Fruit fly (Drosophila melanogaster): ENCODE measurements around the gene CG14572.

CG14572 gene

DNA sequence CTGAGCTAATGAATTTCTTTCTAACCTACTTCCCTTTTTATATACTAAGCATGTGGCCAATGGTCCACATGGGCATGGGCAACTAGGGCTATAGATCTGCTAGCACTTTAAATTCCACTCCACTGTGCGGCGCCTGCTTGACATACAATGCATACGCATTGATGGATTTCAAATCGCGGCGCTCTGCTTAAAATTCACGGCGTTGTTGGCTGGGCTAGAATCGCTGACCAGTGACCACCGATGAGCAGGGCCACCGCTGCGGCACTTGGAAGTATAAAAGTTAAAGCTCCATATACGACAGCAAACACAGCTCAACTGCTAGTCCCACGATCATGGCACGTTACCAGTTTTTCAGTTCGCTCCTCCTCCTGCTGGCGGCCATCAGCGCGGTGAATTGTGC, 7.5 kb upstream of the CG14572 start, which contains the start of gene CG14573:
CG14573 (plus strand) TSS at position 301 of the 400 bp plus-strand sequence.
- no peak for TF ChIP-seq CG17801 (GFP tag; optimal IDR thresholded peaks at IDR 0.05; ENCODE audit: partially characterized antibody)

- TF ChIP-seq CG17801 (GFP tag; optimal IDR thresholded peaks at IDR 0.05; ENCODE audit: partially characterized antibody) = no peak
Observed at dm6 chr3L:21738175-21739016, 2.9 kb upstream of the CG14572 start, which contains the start of gene CG14567. Gene CG14567 (minus strand): TSS chr3L:21738430.

DNA sequence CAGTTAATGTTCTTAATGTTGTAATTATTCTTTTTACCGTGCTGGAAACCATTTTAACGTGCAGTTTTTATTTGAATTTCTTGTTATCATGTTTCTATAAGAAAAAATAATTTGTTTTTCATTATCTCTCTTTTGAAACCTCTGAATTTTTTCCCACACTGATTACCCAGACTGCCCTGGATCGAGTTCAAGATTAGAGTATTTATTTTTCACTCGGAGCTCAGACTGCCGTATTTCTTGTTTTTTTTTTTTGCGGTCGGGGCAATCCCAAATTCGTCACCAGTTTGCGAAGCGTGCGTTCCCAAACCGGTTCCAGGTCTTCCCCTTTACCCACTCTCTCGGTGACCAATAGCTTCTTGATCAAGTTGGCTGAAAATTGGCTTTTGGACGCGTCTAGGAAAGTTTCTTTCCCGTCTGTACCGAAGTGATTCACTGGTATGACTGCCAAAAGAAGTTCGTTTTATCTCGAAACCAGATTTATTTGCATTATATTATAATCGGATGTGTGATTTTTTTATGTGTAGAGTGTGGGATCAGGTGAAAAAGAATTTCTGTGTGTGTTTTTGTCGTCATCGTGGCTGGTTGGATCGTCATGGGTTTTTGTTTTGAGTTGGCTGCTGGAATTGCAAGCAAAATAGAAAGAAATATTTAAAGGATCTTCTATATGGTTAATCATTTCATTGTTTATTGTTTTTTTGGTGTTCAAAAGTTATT, 2.2 kb upstream of the CG14572 start:
- TF ChIP-seq CG17801 (GFP tag; optimal IDR thresholded peaks at IDR 0.05; ENCODE audit: partially characterized antibody) = no peak

dm6 chr3L:21740209-21740608, 1.1 kb upstream of the CG14572 start, which contains the start of gene CG14566:
Gene CG14566 (minus strand): TSS chr3L:21740309.
- no peak for TF ChIP-seq CG17801 (GFP tag; optimal IDR thresholded peaks at IDR 0.05; ENCODE audit: partially characterized antibody)

DNA sequence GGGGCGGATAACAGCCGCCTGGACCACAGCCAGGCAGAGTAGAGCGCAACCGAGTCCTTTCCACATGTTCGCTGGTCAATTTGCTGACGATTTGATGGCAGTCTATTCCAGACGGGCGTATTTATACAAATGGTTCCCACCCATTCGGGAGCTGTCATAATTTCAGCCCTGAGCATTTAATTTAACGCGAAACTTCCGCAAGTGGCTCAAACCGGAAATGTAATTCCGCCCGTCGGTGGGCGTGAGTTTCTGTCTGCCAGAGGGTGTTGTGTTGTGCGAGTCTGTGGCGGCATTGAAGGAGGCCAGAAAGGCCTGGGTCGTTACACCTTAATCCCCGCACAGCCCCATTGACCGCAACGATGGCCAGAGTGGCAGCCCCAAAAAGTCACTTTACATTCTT, 2.8 kb downstream of the CG14572 start, which contains the start of gene CG14565:
CG14565 (minus strand) TSS at position 101 of the 400 bp plus-strand sequence.
- no peak for TF ChIP-seq CG17801 (GFP tag; optimal IDR thresholded peaks at IDR 0.05; ENCODE audit: partially characterized antibody)

DNA sequence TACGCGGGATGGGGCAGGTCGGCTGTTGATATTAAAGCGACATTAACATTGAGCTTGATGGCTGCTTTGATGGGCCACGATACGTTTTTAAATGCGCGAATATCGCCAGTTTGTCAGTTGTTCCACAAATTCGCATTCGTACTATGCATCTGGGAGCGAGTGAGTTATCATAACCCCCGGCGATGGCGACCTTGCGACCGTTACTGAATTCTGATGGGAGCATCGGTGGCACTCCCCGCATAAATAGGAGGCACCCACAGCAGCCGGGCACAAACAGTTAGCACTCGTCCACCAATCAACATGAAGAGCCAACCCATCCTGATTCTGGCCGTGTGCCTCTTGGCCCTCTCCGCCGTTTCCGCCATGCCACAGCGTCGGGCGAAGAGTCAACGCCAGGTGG, 15.5 kb downstream of the CG14572 start, which contains the start of gene CG14564:
CG14564 (plus strand) TSS at position 301 of the 400 bp plus-strand sequence.
- no peak for TF ChIP-seq CG17801 (GFP tag; optimal IDR thresholded peaks at IDR 0.05; ENCODE audit: partially characterized antibody)

- no peak for TF ChIP-seq CG17801 (GFP tag; optimal IDR thresholded peaks at IDR 0.05; ENCODE audit: partially characterized antibody)
Observed at dm6 chr3L:21765931-21766330, 24.6 kb downstream of the CG14572 start.

DNA sequence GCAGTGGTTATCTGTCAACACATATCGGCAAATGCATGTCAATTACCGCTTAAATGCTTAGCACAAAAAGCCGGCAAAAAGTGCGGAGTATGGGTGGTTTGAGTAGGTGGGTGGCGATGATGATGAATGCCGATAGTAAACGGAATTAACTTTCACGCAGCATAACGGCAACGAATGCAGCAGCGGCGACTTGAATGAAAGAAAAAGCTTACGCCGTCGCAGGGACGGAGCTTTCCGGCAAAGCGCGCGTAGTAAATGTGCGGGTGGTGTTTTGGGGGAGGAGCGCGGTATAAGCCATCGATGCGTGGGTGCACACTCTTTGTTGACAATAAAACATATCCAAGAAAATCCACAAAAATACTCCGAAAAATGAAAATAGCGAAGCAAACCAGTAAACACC, 28.2 kb downstream of the CG14572 start, which contains the start of gene CG7370:
CG7370 (plus strand) TSS at position 301 of the 400 bp plus-strand sequence.
- no peak for TF ChIP-seq CG17801 (GFP tag; optimal IDR thresholded peaks at IDR 0.05; ENCODE audit: partially characterized antibody)

DNA sequence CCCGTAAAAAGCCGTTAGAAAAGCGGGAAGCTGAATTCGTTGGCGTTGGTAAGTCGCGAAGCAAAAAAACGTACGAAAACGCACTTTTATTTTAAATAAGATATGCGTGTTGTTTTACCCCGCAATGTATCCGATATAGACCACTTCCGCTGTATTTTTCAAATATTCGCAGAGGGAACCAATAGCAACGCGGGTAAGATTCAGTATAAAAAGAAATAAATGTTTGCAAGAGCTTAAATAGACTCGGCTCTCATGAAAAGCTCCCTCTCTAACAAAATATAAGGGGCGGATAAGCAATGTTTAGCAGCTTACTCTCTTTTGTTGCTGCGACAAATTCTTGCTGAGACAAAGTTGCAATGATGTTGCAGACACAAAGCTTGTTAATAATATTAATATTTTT, 29.0 kb downstream of the CG14572 start, which contains the start of gene Syn1:
Syn1 (minus strand) TSS at position 207 of the 400 bp plus-strand sequence.
- peak; percentile 11 for TF ChIP-seq CG17801 (GFP tag; optimal IDR thresholded peaks at IDR 0.05; ENCODE audit: partially characterized antibody)

dm6 chr3L:21773855-21774254, 32.5 kb downstream of the CG14572 start:
- no peak for TF ChIP-seq CG17801 (GFP tag; optimal IDR thresholded peaks at IDR 0.05; ENCODE audit: partially characterized antibody)

DNA sequence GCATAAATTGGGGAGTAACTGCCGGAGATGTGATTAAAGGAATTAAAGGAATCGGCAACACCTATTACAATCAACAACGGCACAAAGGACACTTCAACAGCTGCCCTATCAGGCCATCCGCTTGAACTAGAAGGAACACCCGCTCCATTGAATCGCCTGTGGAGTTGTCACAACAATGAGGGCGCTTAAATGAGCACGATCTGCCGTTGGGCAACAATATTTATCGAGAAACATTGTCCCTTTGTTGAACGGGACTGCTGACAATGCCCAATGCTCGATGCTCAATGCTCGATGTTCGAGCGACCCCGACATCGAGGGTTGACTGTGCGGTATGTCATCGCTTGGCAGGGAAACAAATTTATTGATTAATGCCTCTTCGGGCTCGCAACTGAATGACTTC, 46.5 kb downstream of the CG14572 start:
- no peak for TF ChIP-seq CG17801 (GFP tag; optimal IDR thresholded peaks at IDR 0.05; ENCODE audit: partially characterized antibody)

Measured in ovary, adult (tissue).